Worm (Caenorhabditis elegans): ENCODE results near the gene ZK1320.13.

ZK1320.13 gene

ce11 chrII:9690067-9690632 lies 9.6 kb downstream of the ZK1320.13 start:
- TF ChIP-seq fkh-10 (GFP tag; optimal IDR thresholded peaks at IDR 0.05), result peak; percentile 89
- peak; percentile 73 for TF ChIP-seq ces-1 (GFP tag; optimal IDR thresholded peaks at IDR 0.05)
- no peak for TF ChIP-seq F26F4.8 (GFP tag; conservative IDR thresholded peaks at IDR 0.05)
- no peak for TF ChIP-seq T20F7.1 (GFP tag; optimal IDR thresholded peaks at IDR 0.05)
- TF ChIP-seq nhr-48 (tag; optimal IDR thresholded peaks at IDR 0.05), result no peak
- peak in 1 of 2 experiments; percentile 12 for TF ChIP-seq lsy-2 (tag; optimal IDR thresholded peaks at IDR 0.05)
- no peak for TF ChIP-seq set-16 (GFP tag; IDR thresholded peaks at IDR 0.05)
- no peak for TF ChIP-seq F49E8.2 (tag; optimal IDR thresholded peaks at IDR 0.05; ENCODE audit: borderline replicate concordance)
- no peak for TF ChIP-seq T26A8.4 (GFP tag; IDR thresholded peaks at IDR 0.05)
- TF ChIP-seq ctbp-1 (GFP tag; IDR thresholded peaks at IDR 0.05), result peak; percentile 64
- no peak for TF ChIP-seq php-3 (GFP tag; IDR thresholded peaks at IDR 0.05)

DNA sequence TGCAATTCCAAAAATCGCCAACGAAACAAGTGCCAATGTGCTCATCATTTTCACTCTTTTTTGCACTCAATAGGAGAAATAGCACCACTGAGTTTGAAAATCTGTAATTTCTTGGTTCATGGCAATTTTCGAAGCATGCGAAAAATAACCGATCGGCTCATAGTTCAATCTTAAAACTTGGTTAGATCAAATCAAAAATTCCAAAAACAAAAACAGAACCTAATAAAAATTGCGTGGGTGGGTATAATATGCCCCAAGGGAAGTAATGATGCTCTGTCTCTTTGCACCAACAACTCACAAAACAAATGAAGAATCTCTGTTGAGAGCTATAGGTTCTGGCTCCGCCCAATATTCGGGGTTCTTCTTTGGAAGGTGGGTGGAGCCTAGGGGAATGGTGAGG lies 11.2 kb downstream of the ZK1320.13 start, which contains the start of gene nlp-11:
Gene nlp-11, minus strand, starts transcription at position 101 of the 400 bp plus-strand sequence.
- TF ChIP-seq ztf-7 (tag; optimal IDR thresholded peaks at IDR 0.05) (no peak), pha-4 (GFP tag; IDR thresholded peaks at IDR 0.05) (no peak), pha-4 (tag; optimal IDR thresholded peaks at IDR 0.05) (no peak), unc-62 (GFP tag; optimal IDR thresholded peaks at IDR 0.05 in 1 of 2) (peak in 1 of 2 experiments; percentile 57), unc-62 (tag; optimal IDR thresholded peaks at IDR 0.05) (no peak)

DNA sequence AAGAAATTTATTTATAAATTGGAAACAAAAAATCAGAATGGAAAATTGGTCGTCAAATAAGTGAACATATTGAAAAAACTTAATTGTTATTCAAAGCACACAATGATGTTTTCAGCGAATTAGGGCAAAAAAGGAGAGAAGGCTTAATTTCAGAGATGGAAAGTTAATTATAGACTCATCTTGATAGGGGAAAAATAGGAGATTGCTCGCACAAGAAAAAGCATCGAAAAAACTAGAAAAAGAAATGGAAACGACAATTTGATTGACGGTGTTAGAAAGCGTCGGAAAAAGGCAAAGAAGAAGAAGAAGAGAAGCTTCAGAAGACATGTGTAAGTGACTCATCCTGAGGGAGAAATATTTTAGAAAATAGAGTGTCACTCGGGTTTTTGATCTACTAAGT lies 15.3 kb downstream of the ZK1320.13 start:
- TF ChIP-seq unc-62 (GFP tag; optimal IDR thresholded peaks at IDR 0.05 in 1 of 2) (peak in 1 of 2 experiments; percentile 95), unc-62 (tag; optimal IDR thresholded peaks at IDR 0.05) (no peak), T20F7.1 (GFP tag; optimal IDR thresholded peaks at IDR 0.05) (no peak)

- TF ChIP-seq lin-39 (tag; optimal IDR thresholded peaks at IDR 0.05) (no peak), Y75B8A.6 (GFP tag; IDR thresholded peaks at IDR 0.05) (no peak)
Observed at ce11 chrII:9700363-9700762, 19.8 kb downstream of the ZK1320.13 start, which contains the start of the genes Y53C12A.8 and Y53C12A.7. Gene Y53C12A.8 (minus strand): TSS chrII:9700463. Gene Y53C12A.7 (plus strand): TSS chrII:9700543.

DNA sequence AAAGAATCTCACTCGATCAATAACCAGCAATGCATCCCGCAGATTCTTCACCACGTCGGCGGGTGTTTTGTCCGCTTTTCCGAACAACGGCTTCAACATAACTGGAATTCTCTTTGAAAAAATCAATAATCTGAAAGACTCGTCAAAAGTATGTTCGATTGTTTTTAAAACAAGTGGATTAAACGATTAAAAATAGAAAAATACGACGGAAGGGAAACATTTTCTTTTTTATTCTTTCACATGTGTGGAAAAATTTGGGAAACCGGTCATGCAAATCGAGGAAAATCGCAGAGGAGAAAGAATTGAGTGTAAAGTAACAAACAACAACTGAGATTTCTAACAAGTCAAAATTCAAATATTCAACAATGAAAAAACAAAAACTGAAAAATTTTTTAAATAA lies 23.0 kb downstream of the ZK1320.13 start, which contains the start of gene mop-25.2:
Gene mop-25.2, minus strand, starts transcription at position 101 of the 400 bp plus-strand sequence.
- TF ChIP-seq ama-1 (optimal IDR thresholded peaks at IDR 0.05) (peak; percentile 38), lin-38 (GFP tag; IDR thresholded peaks at IDR 0.05) (0 out of 2 replicates have a peak, but pooled peaks have one; percentile 26), zfp-3 (GFP tag; conservative IDR thresholded peaks at IDR 0.05) (no peak), F44E2.7 (GFP tag; IDR thresholded peaks at IDR 0.05) (no peak)

ce11 chrII:9704746-9705145 lies 24.2 kb downstream of the ZK1320.13 start, which contains the start of gene Y53C12A.10:
Gene Y53C12A.10 (minus strand): TSS chrII:9704846.
- TF ChIP-seq madf-9 (GFP tag; conservative IDR thresholded peaks at IDR 0.05), result no peak
- no peak for TF ChIP-seq lsy-2 (tag; optimal IDR thresholded peaks at IDR 0.05)
- no peak for TF ChIP-seq ztf-7 (tag; optimal IDR thresholded peaks at IDR 0.05)
- no peak for TF ChIP-seq nhr-41 (GFP tag; IDR thresholded peaks at IDR 0.05)
- TF ChIP-seq hmg-1.1 (GFP tag; IDR thresholded peaks at IDR 0.05), result no peak
- TF ChIP-seq sdz-12 (GFP tag; optimal IDR thresholded peaks at IDR 0.05), result no peak
- TF ChIP-seq ceh-44 (GFP tag; IDR thresholded peaks at IDR 0.05), result no peak
- no peak for TF ChIP-seq Y75B8A.6 (GFP tag; IDR thresholded peaks at IDR 0.05)
- no peak for TF ChIP-seq nhr-77 (tag; optimal IDR thresholded peaks at IDR 0.05)

ce11 chrII:9706207-9706606 lies 25.6 kb downstream of the ZK1320.13 start, which contains the start of gene Y53C12A.3:
Gene Y53C12A.3 (minus strand): TSS chrII:9706240.
- no peak for TF ChIP-seq Y48G9A.11 (GFP tag; IDR thresholded peaks at IDR 0.05)
- TF ChIP-seq dve-1 (tag; optimal IDR thresholded peaks at IDR 0.05; ENCODE audit: insufficient read depth), result no peak
- TF ChIP-seq sdz-12 (GFP tag; optimal IDR thresholded peaks at IDR 0.05), result no peak
- TF ChIP-seq daf-16 (GFP tag; optimal IDR thresholded peaks at IDR 0.05), result no peak
- no peak for TF ChIP-seq daf-16 (tag; optimal IDR thresholded peaks at IDR 0.05)
- TF ChIP-seq hlh-30 (tag; optimal IDR thresholded peaks at IDR 0.05; ENCODE audit: insufficient read depth), result peak; percentile 51
- no peak for TF ChIP-seq aha-1 (tag)
- no peak for TF ChIP-seq Y105C5A.15 (GFP tag; IDR thresholded peaks at IDR 0.05)
- no peak for TF ChIP-seq unc-62 (GFP tag; optimal IDR thresholded peaks at IDR 0.05 in 1 of 2)
- no peak for TF ChIP-seq unc-62 (tag; optimal IDR thresholded peaks at IDR 0.05)
- no peak for TF ChIP-seq ceh-28 (tag; optimal IDR thresholded peaks at IDR 0.05)
- no peak for TF ChIP-seq ceh-32 (tag; optimal IDR thresholded peaks at IDR 0.05; ENCODE audit: poor library complexity)
- TF ChIP-seq ceh-62 (tag; optimal IDR thresholded peaks at IDR 0.05), result no peak
- TF ChIP-seq lin-38 (GFP tag; IDR thresholded peaks at IDR 0.05), result peak; percentile 88
- TF ChIP-seq duxl-1 (tag; optimal IDR thresholded peaks at IDR 0.05; ENCODE audit: poor library complexity), result no peak
